Fruit fly (Drosophila melanogaster) whole organism, prepupa: ENCODE data around the gene wkd.

Experiments
- Blimp-1 ChIP-seq: fragments of 200-800 bp; sonication (Bioruptor generic); optimal IDR thresholded peaks from 3 replicates; lab custom pipeline; 2017; ENCODE audit warnings: missing biosample characterization, missing genetic modification characterization, mild to moderate bottlenecking, moderate library complexity, missing genetic modification reagents
- CG10631 ChIP-seq: fragments of 200-800 bp; sonication (Bioruptor generic); optimal IDR thresholded peaks from 2 replicates; lab custom pipeline; 2016; ENCODE audit warnings: missing biosample characterization, missing genetic modification characterization
- CG10669 ChIP-seq: fragments of 200-800 bp; sonication (Bioruptor generic); optimal IDR thresholded peaks from 3 replicates; lab custom pipeline; 2018; ENCODE audit warnings: missing biosample characterization, mild to moderate bottlenecking, missing genetic modification characterization, moderate library complexity
- CG11294 ChIP-seq: fragments of 200-800 bp; sonication (Bioruptor generic); IDR thresholded peaks from 2 replicates; pipeline ENCODE4 v1.3.6; 2022; ENCODE audit warnings: missing biosample characterization, missing genetic modification characterization
- CG11762 ChIP-seq: fragments of 200-800 bp; sonication (Bioruptor generic); optimal IDR thresholded peaks from 3 replicates; lab custom pipeline; 2016; ENCODE audit warnings: missing biosample characterization, missing genetic modification characterization; ENCODE audit not compliant: insufficient read depth
- CG11902 ChIP-seq: fragments of 200-800 bp; sonication (Bioruptor generic); optimal IDR thresholded peaks from 3 replicates; lab custom pipeline; 2016; ENCODE audit warnings: missing biosample characterization, missing genetic modification characterization
- CG1621 ChIP-seq: fragments of 200-800 bp; sonication (Bioruptor generic); optimal IDR thresholded peaks from 3 replicates; lab custom pipeline; 2018; ENCODE audit warnings: missing biosample characterization, mild to moderate bottlenecking, missing genetic modification characterization
- CG3032 ChIP-seq: fragments of 200-800 bp; optimal IDR thresholded peaks from 2 replicates; lab custom pipeline; 2019; ENCODE audit warnings: missing biosample characterization, mild to moderate bottlenecking, missing genetic modification characterization, moderate library complexity
- CG31627 ChIP-seq: fragments of 200-800 bp; sonication (Bioruptor generic); optimal IDR thresholded peaks from 3 replicates; lab custom pipeline; 2016; ENCODE audit warnings: missing biosample characterization, missing genetic modification characterization
- CG3919 ChIP-seq: fragments of 200-800 bp; sonication (Bioruptor generic); optimal IDR thresholded peaks from 3 replicates; lab custom pipeline; 2016; ENCODE audit warnings: missing biosample characterization, missing genetic modification characterization
- CG4318 ChIP-seq: fragments of 200-800 bp; sonication (Bioruptor generic); optimal IDR thresholded peaks from 3 replicates; lab custom pipeline; 2017; ENCODE audit warnings: missing biosample characterization, mild to moderate bottlenecking, missing genetic modification characterization
- CG6792 ChIP-seq: fragments of 200-800 bp; sonication (Bioruptor generic); optimal IDR thresholded peaks from 3 replicates; lab custom pipeline; 2016; ENCODE audit warnings: missing biosample characterization, missing genetic modification characterization
- CG6854 ChIP-seq: fragments of 200-800 bp; sonication (Bioruptor generic); optimal IDR thresholded peaks from 2 replicates; lab custom pipeline; 2017; ENCODE audit warnings: missing biosample characterization, mild to moderate bottlenecking, missing genetic modification characterization
- CG8119 ChIP-seq: fragments of 200-800 bp; sonication (Bioruptor generic); IDR thresholded peaks from 3 replicates; pipeline ENCODE4 v1.3.6; 2022; ENCODE audit warnings: missing biosample characterization, missing genetic modification characterization
- CG8319 ChIP-seq: fragments of 200-800 bp; sonication (Bioruptor generic); optimal IDR thresholded peaks from 3 replicates; lab custom pipeline; 2016; ENCODE audit warnings: missing biosample characterization, missing genetic modification characterization
- CG8632 ChIP-seq: fragments of 200-800 bp; sonication (Bioruptor generic); optimal IDR thresholded peaks from 3 replicates; lab custom pipeline; 2016; ENCODE audit warnings: missing biosample characterization, missing genetic modification characterization
- Eip75B ChIP-seq: fragments of 200-800 bp; sonication (Bioruptor generic); optimal IDR thresholded peaks from 3 replicates; lab custom pipeline; 2016; ENCODE audit warnings: missing biosample characterization, missing genetic modification characterization
- Eip78C ChIP-seq: fragments of 200-800 bp; sonication (Bioruptor generic); peaks from one replicate; lab custom pipeline; 2016; ENCODE audit warnings: missing biosample characterization, missing genetic modification characterization
- Eip93F ChIP-seq: fragments of 200-800 bp; sonication (Bioruptor generic); optimal IDR thresholded peaks from 2 replicates; lab custom pipeline; 2016; ENCODE audit warnings: missing biosample characterization, mild to moderate bottlenecking, missing genetic modification characterization
- Ets21C ChIP-seq: fragments of 200-800 bp; sonication (Bioruptor generic); optimal IDR thresholded peaks from 3 replicates; lab custom pipeline; 2016; ENCODE audit warnings: missing biosample characterization, missing genetic modification characterization
- Ets96B ChIP-seq: fragments of 200-800 bp; optimal IDR thresholded peaks from 2 replicates; lab custom pipeline; 2019; ENCODE audit warnings: missing biosample characterization, mild to moderate bottlenecking, missing genetic modification characterization, moderate library complexity
- Gug ChIP-seq: fragments of 200-800 bp; sonication (Bioruptor generic); IDR thresholded peaks from 2 replicates; pipeline ENCODE4 v1.3.6; 2022; ENCODE audit warnings: missing biosample characterization, missing genetic modification characterization
- Hr38 ChIP-seq: sonication (Bioruptor generic); optimal IDR thresholded peaks from 2 replicates; lab custom pipeline; 2016; ENCODE audit warnings: missing biosample characterization, missing genetic modification characterization
- Hr39 ChIP-seq: fragments of 200-800 bp; sonication (Bioruptor generic); optimal IDR thresholded peaks from 2 replicates; lab custom pipeline; 2016; ENCODE audit warnings: missing biosample characterization, missing genetic modification characterization
- Lpt ChIP-seq: fragments of 200-800 bp; sonication (Bioruptor generic); optimal IDR thresholded peaks from 3 replicates; lab custom pipeline; 2016; ENCODE audit warnings: missing biosample characterization, missing genetic modification characterization
- Smox ChIP-seq: fragments of 200-800 bp; sonication (Bioruptor generic); optimal IDR thresholded peaks from 3 replicates; lab custom pipeline; 2016; ENCODE audit warnings: missing biosample characterization, missing genetic modification characterization
- Sox102F ChIP-seq: fragments of 200-800 bp; sonication (Bioruptor generic); optimal IDR thresholded peaks from 2 replicates; lab custom pipeline; 2016; ENCODE audit warnings: missing biosample characterization, mild to moderate bottlenecking, missing genetic modification characterization
- Sox14 ChIP-seq: fragments of 200-800 bp; sonication (Bioruptor generic); optimal IDR thresholded peaks from 3 replicates; lab custom pipeline; 2016; ENCODE audit warnings: missing biosample characterization, missing genetic modification characterization
- Sox15 ChIP-seq: fragments of 200-800 bp; sonication (Bioruptor generic); optimal IDR thresholded peaks from 3 replicates; lab custom pipeline; 2016; ENCODE audit warnings: missing biosample characterization, missing genetic modification characterization
- achi ChIP-seq: fragments of 200-800 bp; sonication (Bioruptor generic); optimal IDR thresholded peaks from 3 replicates; lab custom pipeline; 2016; ENCODE audit warnings: missing biosample characterization, missing genetic modification characterization
- cyc ChIP-seq: fragments of 200-800 bp; sonication (Bioruptor generic); optimal IDR thresholded peaks from 3 replicates; lab custom pipeline; 2016; ENCODE audit warnings: missing biosample characterization, missing genetic modification characterization
- dac ChIP-seq: fragments of 200-800 bp; sonication (Bioruptor generic); optimal IDR thresholded peaks from 2 replicates; lab custom pipeline; 2017; ENCODE audit warnings: missing biosample characterization, mild to moderate bottlenecking, missing genetic modification characterization
- dsx ChIP-seq: fragments of 200-800 bp; optimal IDR thresholded peaks from 3 replicates; lab custom pipeline; 2019; ENCODE audit warnings: missing biosample characterization, mild to moderate bottlenecking, missing genetic modification characterization, moderate library complexity; ENCODE audit not compliant: poor library complexity, severe bottlenecking
- eg ChIP-seq: fragments of 200-800 bp; sonication (Bioruptor generic); IDR thresholded peaks from 3 replicates; pipeline ENCODE4 v1.3.6; 2022; ENCODE audit warnings: missing biosample characterization, missing genetic modification characterization
- esn ChIP-seq: fragments of 200-800 bp; sonication (Bioruptor generic); optimal IDR thresholded peaks from 2 replicates; lab custom pipeline; 2016; ENCODE audit warnings: missing biosample characterization, mild to moderate bottlenecking, missing genetic modification characterization, moderate library complexity
- fd59A ChIP-seq: fragments of 200-800 bp; sonication (Bioruptor generic); optimal IDR thresholded peaks from 2 replicates; lab custom pipeline; 2017; ENCODE audit warnings: missing biosample characterization, mild to moderate bottlenecking, missing genetic modification characterization, missing genetic modification reagents
- fd85E ChIP-seq: fragments of 200-800 bp; sonication (Bioruptor generic); optimal IDR thresholded peaks from 3 replicates; lab custom pipeline; 2016; ENCODE audit warnings: missing biosample characterization, missing genetic modification characterization
- fkh ChIP-seq: fragments of 200-800 bp; sonication (Bioruptor generic); optimal IDR thresholded peaks from 3 replicates; lab custom pipeline; 2017; ENCODE audit warnings: missing biosample characterization, mild to moderate bottlenecking, missing genetic modification characterization, moderate library complexity
- lz ChIP-seq: fragments of 200-800 bp; sonication (Bioruptor generic); optimal IDR thresholded peaks from 3 replicates; lab custom pipeline; 2016; ENCODE audit warnings: missing biosample characterization, missing genetic modification characterization
- net ChIP-seq: fragments of 200-800 bp; sonication (Bioruptor generic); optimal IDR thresholded peaks from 3 replicates; lab custom pipeline; 2016; ENCODE audit warnings: missing biosample characterization, missing genetic modification characterization
- pdm3 ChIP-seq: fragments of 200-800 bp; sonication (Bioruptor generic); optimal IDR thresholded peaks from 3 replicates; lab custom pipeline; 2016; ENCODE audit warnings: missing biosample characterization, missing genetic modification characterization
- salr ChIP-seq, 2 experiments: fragments of 200-800 bp; sonication (Bioruptor generic); optimal IDR thresholded peaks; 3 replicates each; lab custom pipeline; 2016 to 2018; ENCODE audit warnings: missing biosample characterization in 2 of 2, missing genetic modification characterization in 2 of 2, mild to moderate bottlenecking in 1 of 2
- spab ChIP-seq: fragments of 200-800 bp; sonication (Bioruptor generic); optimal IDR thresholded peaks from 2 replicates; lab custom pipeline; 2017; ENCODE audit warnings: missing biosample characterization, mild to moderate bottlenecking, missing genetic modification characterization, missing genetic modification reagents
- ss ChIP-seq, 2 experiments: fragments of 200-800 bp; sonication (Bioruptor generic); optimal IDR thresholded peaks; 2 replicates in 1 of 2; 3 replicates in 1 of 2; lab custom pipeline; 2017 to 2018; ENCODE audit warnings: mild to moderate bottlenecking in 2 of 2, missing biosample characterization in 2 of 2, missing genetic modification characterization in 2 of 2, moderate library complexity in 1 of 2
- topi ChIP-seq: fragments of 200-800 bp; sonication (Bioruptor generic); optimal IDR thresholded peaks from 3 replicates; lab custom pipeline; 2016; ENCODE audit warnings: missing biosample characterization, missing genetic modification characterization

Gene wkd

dm6 chr3R:11553845-11554244 lies 27.5 kb upstream of the wkd start, which contains the start of gene CG14708:
Gene CG14708, plus strand, starts transcription at chr3R:11554145.
- TF ChIP-seq esn (GFP tag; lab: Kevin White, UChicago) (no peak), CG1621 (tag; lab: Kevin White, UChicago) (no peak), Smox (GFP tag; lab: Kevin White, UChicago) (no peak), Hr39 (GFP tag; lab: Kevin White, UChicago) (no peak), CG8119 (no peak)

dm6 chr3R:11554982-11555381 lies 26.4 kb upstream of the wkd start:
- no peak for TF ChIP-seq topi (GFP tag; lab: Kevin White, UChicago)
- TF ChIP-seq fd59A (GFP tag; lab: Kevin White, UChicago): no peak
- no peak for TF ChIP-seq CG6854 (GFP tag; lab: Kevin White, UChicago)
- no peak for TF ChIP-seq salr (GFP tag; optimal IDR thresholded peaks at IDR 0.05; lab: Kevin White, UChicago)
- TF ChIP-seq Hr39 (GFP tag; lab: Kevin White, UChicago): no peak
- TF ChIP-seq CG8319 (GFP tag; lab: Kevin White, UChicago): no peak
- no peak for TF ChIP-seq CG8119
- TF ChIP-seq CG10631 (GFP tag; lab: Kevin White, UChicago): no peak
- no peak for TF ChIP-seq Ets96B
- TF ChIP-seq net (GFP tag; lab: Kevin White, UChicago): no peak
- TF ChIP-seq esn (GFP tag; lab: Kevin White, UChicago): no peak
- no peak for TF ChIP-seq fkh (GFP tag; lab: Kevin White, UChicago)
- no peak for TF ChIP-seq dsx (GFP tag; lab: Kevin White, UChicago)
- no peak for TF ChIP-seq Gug (GFP tag; lab: Robert Waterston, UW)
- no peak for TF ChIP-seq CG11902 (GFP tag; lab: Kevin White, UChicago)
- TF ChIP-seq Sox102F (GFP tag; lab: Kevin White, UChicago): no peak
- TF ChIP-seq Sox14 (GFP tag; lab: Kevin White, UChicago): no peak
- no peak for TF ChIP-seq CG10669 (GFP tag; lab: Kevin White, UChicago)
- no peak for TF ChIP-seq CG1621 (tag; lab: Kevin White, UChicago)

dm6 chr3R:11557492-11557965 lies 23.8 kb upstream of the wkd start, which contains the start of gene CG10898:
Gene CG10898, plus strand, starts transcription at chr3R:11557776.
- TF ChIP-seq eg (GFP tag; lab: Robert Waterston, UW) (peak; percentile 90), CG11294 (GFP tag; lab: Robert Waterston, UW) (peak; percentile 78), Smox (GFP tag; lab: Kevin White, UChicago) (peak; percentile 68), lz (GFP tag; lab: Kevin White, UChicago) (peak; percentile 82), Hr38 (GFP tag; lab: Kevin White, UChicago) (peak; percentile 42), Blimp-1 (GFP tag; lab: Kevin White, UChicago) (peak; percentile 22), Sox14 (GFP tag; lab: Kevin White, UChicago) (peak; percentile 82), CG8632 (peak; percentile 51), achi (GFP tag; lab: Kevin White, UChicago) (peak; percentile 70), CG4318 (peak; percentile 46), CG8319 (GFP tag; lab: Kevin White, UChicago) (peak; percentile 70), CG31627 (GFP tag; lab: Kevin White, UChicago) (peak; percentile 88), CG10669 (GFP tag; lab: Kevin White, UChicago) (peak; percentile 62), pdm3 (GFP tag; lab: Kevin White, UChicago) (peak; percentile 86), cyc (GFP tag; lab: Kevin White, UChicago) (peak; percentile 84), CG10631 (GFP tag; lab: Kevin White, UChicago) (peak; percentile 78), Lpt (GFP tag; lab: Kevin White, UChicago) (peak; percentile 59), Sox15 (peak; percentile 71), fd59A (GFP tag; lab: Kevin White, UChicago) (peak; percentile 28), CG8119 (peak; percentile 80), topi (GFP tag; lab: Kevin White, UChicago) (peak; percentile 76), CG3919 (peak; percentile 77), dac (peak; percentile 52), fd85E (no peak), Eip93F (GFP tag; lab: Kevin White, UChicago) (no peak), CG6792 (GFP tag; lab: Kevin White, UChicago) (peak; percentile 59), Eip78C (peak; percentile 90), CG11762 (GFP tag; lab: Kevin White, UChicago) (peak; percentile 54), spab (GFP tag; lab: Kevin White, UChicago) (peak; percentile 10), ss (GFP tag; optimal IDR thresholded peaks at IDR 0.05; lab: Kevin White, UChicago) (peak in 1 of 2 experiments; percentile 43), CG3032 (tag; lab: Kevin White, UChicago) (peak; percentile 79), dsx (GFP tag; lab: Kevin White, UChicago) (peak; percentile 44), Ets21C (GFP tag; lab: Kevin White, UChicago) (peak; percentile 79), CG1621 (tag; lab: Kevin White, UChicago) (peak; percentile 45), Eip75B (peak; percentile 74)
